Fruit fly (Drosophila melanogaster) whole organism, wandering third instar larva: Measurements from ENCODE around the gene AnxB9.

Experiments
- Abd-B ChIP-seq: fragments of >200 bp; optimal IDR thresholded peaks from 2 replicates; lab custom pipeline; 2017; ENCODE audit warnings: missing biosample characterization, missing genetic modification characterization
- CG32264 ChIP-seq: fragments of 200-800 bp; sonication (Bioruptor generic); optimal IDR thresholded peaks from 2 replicates; lab custom pipeline; 2016; ENCODE audit warnings: missing biosample characterization, missing genetic modification characterization
- CrebA ChIP-seq: fragments of 200-800 bp; sonication (Bioruptor generic); optimal IDR thresholded peaks from 2 replicates; lab custom pipeline; 2016; ENCODE audit warnings: missing biosample characterization, mild to moderate bottlenecking, missing genetic modification characterization, borderline replicate concordance
- Dif ChIP-seq: fragments of 200-275, 200-300 bp; sonication (Bioruptor generic); optimal IDR thresholded peaks from 2 replicates; lab custom pipeline; 2018; ENCODE audit warnings: missing biosample characterization, missing genetic modification characterization; ENCODE audit not compliant: partially characterized antibody
- GATAd ChIP-seq: sonication (Bioruptor generic); optimal IDR thresholded peaks from 2 replicates; lab custom pipeline; 2016; ENCODE audit warnings: missing biosample characterization, missing genetic modification characterization
- HLH106 ChIP-seq: fragments of 200-800 bp; optimal IDR thresholded peaks from 3 replicates; lab custom pipeline; 2019; ENCODE audit warnings: missing biosample characterization, mild to moderate bottlenecking, missing genetic modification characterization, moderate library complexity
- Hnf4 ChIP-seq: fragments of 200-800 bp; sonication (Bioruptor generic); optimal IDR thresholded peaks from 2 replicates; lab custom pipeline; 2016; ENCODE audit warnings: missing biosample characterization, mild to moderate bottlenecking, missing genetic modification characterization
- Hr78 ChIP-seq: fragments of >200 bp; optimal IDR thresholded peaks from 2 replicates; lab custom pipeline; 2017; ENCODE audit warnings: missing biosample characterization, missing genetic modification characterization
- Hr83 ChIP-seq: fragments of 200-300 bp; sonication (Bioruptor generic); optimal IDR thresholded peaks from 2 replicates; lab custom pipeline; 2016; ENCODE audit warnings: missing biosample characterization, mild to moderate bottlenecking, missing genetic modification characterization, moderate library complexity; ENCODE audit not compliant: poor library complexity, severe bottlenecking
- Jra ChIP-seq: sonication (Bioruptor generic); optimal IDR thresholded peaks from 2 replicates; lab custom pipeline; 2016; ENCODE audit warnings: missing biosample characterization, missing genetic modification characterization
- Mio ChIP-seq: sonication (Bioruptor generic); optimal IDR thresholded peaks from 2 replicates; lab custom pipeline; 2016; ENCODE audit warnings: missing biosample characterization, missing genetic modification characterization
- Myc ChIP-seq: fragments of >200 bp; optimal IDR thresholded peaks from 2 replicates; lab custom pipeline; 2017
- N ChIP-seq: fragments of >200 bp; optimal IDR thresholded peaks from 2 replicates; lab custom pipeline; 2018; ENCODE audit warnings: missing biosample characterization, missing external identifiers, missing genetic modification characterization
- OdsH ChIP-seq: fragments of 200-800 bp; sonication (Bioruptor generic); optimal IDR thresholded peaks from 2 replicates; lab custom pipeline; 2016; ENCODE audit warnings: missing biosample characterization, mild to moderate bottlenecking, missing genetic modification characterization
- Rel ChIP-seq, 2 experiments: fragments of 200-800 bp; sonication (Bioruptor generic) in 1 of 2; optimal IDR thresholded peaks; 2 replicates in 1 of 2; 3 replicates in 1 of 2; lab custom pipeline; 2016 to 2019; ENCODE audit warnings: mild to moderate bottlenecking in 2 of 2, missing biosample characterization in 2 of 2, missing genetic modification characterization in 2 of 2, moderate library complexity in 1 of 2
- Sp1 ChIP-seq: fragments of 200-800 bp; sonication (Bioruptor generic); optimal IDR thresholded peaks from 3 replicates; lab custom pipeline; 2019; ENCODE audit warnings: missing biosample characterization, mild to moderate bottlenecking, missing genetic modification characterization, moderate library complexity
- br ChIP-seq: fragments of 200-800 bp; sonication (Bioruptor generic); optimal IDR thresholded peaks from 2 replicates; lab custom pipeline; 2016; ENCODE audit warnings: missing biosample characterization, missing genetic modification characterization
- brk ChIP-seq: fragments of 200-800 bp; sonication (Bioruptor generic); optimal IDR thresholded peaks from 2 replicates; lab custom pipeline; 2016; ENCODE audit warnings: missing biosample characterization, mild to moderate bottlenecking, missing genetic modification characterization
- dl ChIP-seq, 2 experiments: fragments of 175-275, 200-275 bp in 1 of 2; fragments of 200-275 bp in 1 of 2; sonication (Bioruptor generic); optimal IDR thresholded peaks; lab custom pipeline; 2018; ENCODE audit warnings: mild to moderate bottlenecking in 2 of 2, missing biosample characterization in 2 of 2, missing genetic modification characterization in 2 of 2, moderate library complexity in 2 of 2; ENCODE audit not compliant: partially characterized antibody in 2 of 2, insufficient read depth in 1 of 2
- dmrt93B ChIP-seq: fragments of 200-800 bp; sonication (Bioruptor generic); optimal IDR thresholded peaks from 2 replicates; lab custom pipeline; 2018; ENCODE audit warnings: missing biosample characterization, mild to moderate bottlenecking, missing genetic modification characterization
- dsf ChIP-seq: sonication (Bioruptor generic); optimal IDR thresholded peaks from 2 replicates; lab custom pipeline; 2016; ENCODE audit warnings: missing biosample characterization, missing genetic modification characterization, borderline replicate concordance
- ey ChIP-seq: fragments of 200-800 bp; sonication (Bioruptor generic); optimal IDR thresholded peaks from 2 replicates; lab custom pipeline; 2016; ENCODE audit warnings: missing biosample characterization, missing genetic modification characterization
- foxo ChIP-seq, 2 experiments: fragments of 200-800 bp; sonication (Bioruptor generic); optimal IDR thresholded peaks; 2 replicates in 1 of 2; 3 replicates in 1 of 2; lab custom pipeline; 2016 to 2017; ENCODE audit warnings: missing biosample characterization in 2 of 2, missing genetic modification characterization in 2 of 2
- fru ChIP-seq: fragments of 200-800 bp; sonication (Bioruptor generic); optimal IDR thresholded peaks from 3 replicates; lab custom pipeline; 2016; ENCODE audit warnings: missing biosample characterization, mild to moderate bottlenecking, missing genetic modification characterization
- h ChIP-seq: fragments of 200-800 bp; sonication (Bioruptor generic); optimal IDR thresholded peaks from 3 replicates; lab custom pipeline; 2016; ENCODE audit warnings: missing biosample characterization, mild to moderate bottlenecking, missing genetic modification characterization
- jim ChIP-seq: fragments of 175-275, 200-325 bp; sonication (Bioruptor generic); optimal IDR thresholded peaks from 2 replicates; lab custom pipeline; 2016; ENCODE audit warnings: missing biosample characterization, mild to moderate bottlenecking, missing genetic modification characterization
- lola ChIP-seq: fragments of >200 bp; optimal IDR thresholded peaks from 2 replicates; lab custom pipeline; 2017; ENCODE audit warnings: missing biosample characterization, missing genetic modification characterization
- pan ChIP-seq: fragments of >200 bp; optimal IDR thresholded peaks from 2 replicates; lab custom pipeline; 2017
- psq ChIP-seq: fragments of 200-800 bp; sonication (Bioruptor generic); optimal IDR thresholded peaks from 3 replicates; lab custom pipeline; 2017; ENCODE audit warnings: missing biosample characterization, mild to moderate bottlenecking, missing genetic modification characterization, moderate library complexity
- rgr ChIP-seq: fragments of 200-800 bp; sonication (Bioruptor generic); optimal IDR thresholded peaks from 3 replicates; lab custom pipeline; 2016; ENCODE audit warnings: missing biosample characterization, mild to moderate bottlenecking, missing genetic modification characterization
- sage ChIP-seq: fragments of 200-800 bp; sonication (Bioruptor generic); optimal IDR thresholded peaks from 2 replicates; lab custom pipeline; 2016; ENCODE audit warnings: missing biosample characterization, mild to moderate bottlenecking, missing genetic modification characterization
- sv ChIP-seq: fragments of 200-800 bp; sonication (Bioruptor generic); optimal IDR thresholded peaks from 3 replicates; lab custom pipeline; 2016; ENCODE audit warnings: missing biosample characterization, missing genetic modification characterization
- tai ChIP-seq: sonication (Bioruptor generic); optimal IDR thresholded peaks from 2 replicates; lab custom pipeline; 2016; ENCODE audit warnings: missing biosample characterization, missing genetic modification characterization
- usp ChIP-seq: fragments of >200 bp; optimal IDR thresholded peaks from 2 replicates; lab custom pipeline; 2017; ENCODE audit warnings: missing biosample characterization, missing genetic modification characterization
- woc ChIP-seq: sonication (Bioruptor generic); optimal IDR thresholded peaks from 2 replicates; lab custom pipeline; 2016; ENCODE audit warnings: missing biosample characterization, mild to moderate bottlenecking, missing genetic modification characterization

The AnxB9 gene

dm6 chr3R:21065010-21065695 is at the start of gene AnxB9:
TSS of gene AnxB9 (plus strand) at chr3R:21065241.
- TF ChIP-seq dl (GFP tag; optimal IDR thresholded peaks at IDR 0.05; lab: Kevin White, UChicago; ENCODE audit: insufficient read depth in 1 of 2, partially characterized antibody in 2 of 2) (no peak), Hr83 (GFP tag; lab: Kevin White, UChicago) (peak; percentile 91), rgr (GFP tag; lab: Kevin White, UChicago) (peak; percentile 79), sv (GFP tag; lab: Kevin White, UChicago) (peak; percentile 3), jim (GFP tag; lab: Kevin White, UChicago) (no peak), foxo (GFP tag; optimal IDR thresholded peaks at IDR 0.05; lab: Kevin White, UChicago) (peak in 1 of 2 experiments; percentile 36), usp (GFP tag; lab: Kevin White, UChicago) (no peak), h (GFP tag; lab: Kevin White, UChicago) (peak; percentile 55), lola (no peak), Jra (GFP tag; lab: Kevin White, UChicago) (peak; percentile 66), HLH106 (tag; lab: Kevin White, UChicago) (peak; percentile 3), Sp1 (peak; percentile 64), CG32264 (GFP tag; lab: Kevin White, UChicago) (peak; percentile 28), OdsH (GFP tag; lab: Kevin White, UChicago) (peak; percentile 47), br (GFP tag; lab: Kevin White, UChicago) (peak; percentile 52), Rel (GFP tag; optimal IDR thresholded peaks at IDR 0.05; lab: Kevin White, UChicago) (no peak), Rel (tag; optimal IDR thresholded peaks at IDR 0.05; lab: Kevin White, UChicago) (peak; percentile 44), dmrt93B (GFP tag; lab: Kevin White, UChicago) (no peak), Dif (peak; percentile 72), Hnf4 (peak; percentile 39), fru (peak; percentile 47)

dm6 chr3R:21015636-21016035 is 49.4 kb upstream of the AnxB9 start, which contains the start of gene CG5697:
TSS of gene CG5697 (plus strand) at chr3R:21015949.
- TF ChIP-seq Dif (no peak), lola (no peak), Hr83 (GFP tag; lab: Kevin White, UChicago) (peak; percentile 26), N (GFP tag; lab: Kevin White, UChicago) (no peak), ey (no peak), fru (no peak), sage (GFP tag; lab: Kevin White, UChicago) (no peak), dsf (no peak), GATAd (GFP tag; lab: Kevin White, UChicago) (no peak), psq (GFP tag; lab: Kevin White, UChicago) (no peak), Jra (GFP tag; lab: Kevin White, UChicago) (no peak), sv (GFP tag; lab: Kevin White, UChicago) (no peak), brk (no peak), rgr (GFP tag; lab: Kevin White, UChicago) (no peak), tai (GFP tag; lab: Kevin White, UChicago) (no peak), dmrt93B (GFP tag; lab: Kevin White, UChicago) (no peak), OdsH (GFP tag; lab: Kevin White, UChicago) (peak; percentile 16), pan (lab: Kevin White, UChicago) (no peak), Hnf4 (no peak), h (GFP tag; lab: Kevin White, UChicago) (peak; percentile 11), usp (GFP tag; lab: Kevin White, UChicago) (no peak), CG32264 (GFP tag; lab: Kevin White, UChicago) (no peak), Mio (GFP tag; lab: Kevin White, UChicago) (no peak), woc (GFP tag; lab: Kevin White, UChicago) (no peak), Abd-B (GFP tag; lab: Kevin White, UChicago) (no peak), Rel (GFP tag; optimal IDR thresholded peaks at IDR 0.05; lab: Kevin White, UChicago) (no peak), Rel (tag; optimal IDR thresholded peaks at IDR 0.05; lab: Kevin White, UChicago) (peak; percentile 13), Sp1 (no peak), Myc (lab: Kevin White, UChicago) (no peak), HLH106 (tag; lab: Kevin White, UChicago) (no peak), CrebA (no peak), br (GFP tag; lab: Kevin White, UChicago) (peak; percentile 15), foxo (GFP tag; optimal IDR thresholded peaks at IDR 0.05; lab: Kevin White, UChicago) (peak in 1 of 2 experiments; percentile 31), Hr78 (GFP tag; lab: Kevin White, UChicago) (no peak)
- TF ChIP-seq, all 38 proteins: peak for 6
